Fruit fly (Drosophila melanogaster) whole organism, adult: ENCODE data around the gene CG13074.

Experiments used
- CG11617 ChIP-seq: fragments of 200-800 bp; sonication (Bioruptor generic); optimal IDR thresholded peaks from 2 replicates; lab custom pipeline; 2017; ENCODE audit warnings: mild to moderate bottlenecking, missing biosample characterization, missing genetic modification reagents, missing genetic modification characterization
- CG12768 ChIP-seq: fragments of 200-800 bp; sonication (Bioruptor generic); optimal IDR thresholded peaks from 2 replicates; lab custom pipeline; 2017; ENCODE audit warnings: missing biosample characterization, missing genetic modification characterization, mild to moderate bottlenecking, moderate library complexity, missing genetic modification reagents
- CG14711 ChIP-seq: fragments of 200-800 bp; sonication (Bioruptor generic); optimal IDR thresholded peaks from 2 replicates; lab custom pipeline; 2018; ENCODE audit warnings: missing biosample characterization, mild to moderate bottlenecking, missing genetic modification characterization, moderate library complexity
- CG1620 ChIP-seq: fragments of 200-800 bp; sonication (Bioruptor generic); optimal IDR thresholded peaks from 2 replicates; lab custom pipeline; 2016; ENCODE audit warnings: missing biosample characterization, missing genetic modification characterization
- CG33017 ChIP-seq: fragments of 200-800 bp; sonication (Bioruptor generic); optimal IDR thresholded peaks from 2 replicates; lab custom pipeline; 2018; ENCODE audit warnings: missing biosample characterization, mild to moderate bottlenecking, missing genetic modification characterization, moderate library complexity
- CG5204 ChIP-seq: fragments of 200-800 bp; sonication (Bioruptor generic); optimal IDR thresholded peaks from 2 replicates; lab custom pipeline; 2016; ENCODE audit warnings: missing biosample characterization, missing genetic modification characterization
- CG7045 ChIP-seq: fragments of 200-800 bp; sonication (Bioruptor generic); optimal IDR thresholded peaks from 2 replicates; lab custom pipeline; 2017; ENCODE audit warnings: missing biosample characterization, mild to moderate bottlenecking, missing genetic modification characterization
- CG7101 ChIP-seq: fragments of 200-800 bp; sonication (Bioruptor generic); optimal IDR thresholded peaks from 2 replicates; lab custom pipeline; 2018; ENCODE audit warnings: missing biosample characterization, mild to moderate bottlenecking, missing genetic modification characterization, moderate library complexity
- Clk ChIP-seq: fragments of 200-800 bp; sonication (Bioruptor generic); optimal IDR thresholded peaks from 2 replicates; lab custom pipeline; 2017; ENCODE audit warnings: missing biosample characterization, missing genetic modification characterization
- Crg-1 ChIP-seq: fragments of 200-800 bp; sonication (Bioruptor generic); optimal IDR thresholded peaks from 2 replicates; lab custom pipeline; 2016; ENCODE audit warnings: missing biosample characterization, missing genetic modification characterization
- Hr96 ChIP-seq: fragments of 200-800 bp; sonication (Bioruptor generic); optimal IDR thresholded peaks from 2 replicates; lab custom pipeline; 2016; ENCODE audit warnings: missing biosample characterization, missing genetic modification characterization
- Mnt ChIP-seq: fragments of 200-800 bp; sonication (Bioruptor generic); optimal IDR thresholded peaks from 2 replicates; lab custom pipeline; 2016; ENCODE audit warnings: missing biosample characterization, mild to moderate bottlenecking, missing genetic modification characterization
- bab1 ChIP-seq: fragments of 200-800 bp; sonication (Bioruptor generic); optimal IDR thresholded peaks from 3 replicates; lab custom pipeline; 2019; ENCODE audit warnings: missing biosample characterization, mild to moderate bottlenecking, missing genetic modification characterization, moderate library complexity
- cic ChIP-seq: fragments of 200-800 bp; sonication (Bioruptor generic); optimal IDR thresholded peaks from 2 replicates; lab custom pipeline; 2017; ENCODE audit warnings: missing biosample characterization, mild to moderate bottlenecking, missing genetic modification characterization, moderate library complexity
- cnc ChIP-seq, 2 experiments: fragments of >200 bp; optimal IDR thresholded peaks; 2 replicates each; lab custom pipeline; 2017
- kay ChIP-seq: fragments of 200-800 bp; sonication (Bioruptor generic); peaks from one replicate; lab custom pipeline; 2016; ENCODE audit warnings: missing biosample characterization, missing genetic modification characterization, borderline replicate concordance
- ovo ChIP-seq: fragments of 200-800 bp; sonication (Bioruptor generic); optimal IDR thresholded peaks from 2 replicates; lab custom pipeline; 2016; ENCODE audit warnings: missing biosample characterization, missing genetic modification characterization
- pad ChIP-seq: fragments of 200-800 bp; sonication (Bioruptor generic); optimal IDR thresholded peaks from 3 replicates; lab custom pipeline; 2017; ENCODE audit warnings: missing biosample characterization, missing genetic modification characterization, mild to moderate bottlenecking, moderate library complexity, missing genetic modification reagents
- tj ChIP-seq: fragments of 200-800 bp; sonication (Bioruptor generic); optimal IDR thresholded peaks from 3 replicates; lab custom pipeline; 2017; ENCODE audit warnings: missing biosample characterization, mild to moderate bottlenecking, missing genetic modification characterization, moderate library complexity
- toe ChIP-seq: fragments of 200-800 bp; sonication (Bioruptor generic); optimal IDR thresholded peaks from 2 replicates; lab custom pipeline; 2016; ENCODE audit warnings: missing biosample characterization, missing genetic modification characterization

CG13074 gene

DNA sequence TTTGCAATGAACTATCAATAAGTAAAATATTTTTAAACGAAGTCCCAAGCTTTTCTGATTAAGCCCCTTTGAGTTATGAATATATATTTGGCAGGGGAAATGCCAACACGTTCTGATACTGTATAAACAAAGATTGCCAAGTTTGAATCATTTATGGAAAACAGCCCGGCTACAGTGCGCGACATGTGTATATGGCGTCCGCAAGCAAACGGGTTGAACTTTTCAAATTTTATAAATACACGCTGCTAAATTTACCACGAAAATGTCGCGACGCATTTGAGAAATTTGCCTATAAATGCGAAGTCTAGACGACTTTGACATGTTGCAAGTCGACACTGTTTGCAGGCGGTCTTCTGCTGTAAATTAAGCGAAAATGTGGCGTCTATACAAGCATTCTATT lies 49.2 kb downstream of the CG13074 start:
- TF ChIP-seq kay (GFP tag; lab: Kevin White, UChicago), result peak; percentile 56
- peak; percentile 5 for TF ChIP-seq CG11617
- peak; percentile 37 for TF ChIP-seq CG7101
- no peak for TF ChIP-seq Crg-1 (GFP tag; lab: Kevin White, UChicago)
- TF ChIP-seq CG33017 (tag; lab: Kevin White, UChicago), result peak; percentile 17
- no peak for TF ChIP-seq Hr96 (GFP tag; lab: Kevin White, UChicago)
- peak; percentile 49 for TF ChIP-seq bab1 (GFP tag; lab: Kevin White, UChicago)
- TF ChIP-seq CG1620 (GFP tag; lab: Kevin White, UChicago), result no peak
- TF ChIP-seq Clk (GFP tag; lab: Kevin White, UChicago), result peak; percentile 27
- peak; percentile 68 for TF ChIP-seq pad
- TF ChIP-seq cic (GFP tag; lab: Kevin White, UChicago), result no peak
- no peak for TF ChIP-seq cnc (optimal IDR thresholded peaks at IDR 0.05; lab: Kevin White, UChicago)
- peak; percentile 4 for TF ChIP-seq Mnt (GFP tag; lab: Kevin White, UChicago)
- peak; percentile 64 for TF ChIP-seq CG12768 (GFP tag; lab: Kevin White, UChicago)
- no peak for TF ChIP-seq toe (GFP tag; lab: Kevin White, UChicago)
- no peak for TF ChIP-seq CG14711 (tag; lab: Kevin White, UChicago)
- TF ChIP-seq tj (GFP tag; lab: Kevin White, UChicago), result peak; percentile 36
- peak; percentile 49 for TF ChIP-seq CG7045 (GFP tag; lab: Kevin White, UChicago)
- TF ChIP-seq ovo (GFP tag; lab: Kevin White, UChicago), result no peak

DNA sequence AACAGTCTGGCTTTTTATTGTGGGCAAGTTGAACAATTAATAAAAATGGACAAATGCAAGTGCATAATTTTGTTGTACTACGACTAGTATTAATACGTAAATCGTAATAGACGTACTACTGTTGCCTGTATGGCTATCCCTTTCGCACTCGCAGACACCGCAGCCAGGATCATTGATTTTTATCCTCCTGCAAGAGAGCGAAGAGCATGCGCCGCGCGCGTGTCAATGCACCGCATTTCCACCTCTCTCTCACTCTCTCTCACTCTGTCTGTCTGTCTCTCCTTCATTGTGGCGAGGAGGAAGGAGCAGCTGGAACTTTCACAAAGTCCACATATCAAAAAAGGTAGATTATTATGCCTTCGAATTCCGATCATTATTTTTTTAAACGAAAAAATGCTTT lies 50.2 kb downstream of the CG13074 start:
- TF ChIP-seq tj (GFP tag; lab: Kevin White, UChicago) (no peak), Mnt (GFP tag; lab: Kevin White, UChicago) (no peak), CG5204 (GFP tag; lab: Kevin White, UChicago) (no peak), Clk (GFP tag; lab: Kevin White, UChicago) (no peak), Hr96 (GFP tag; lab: Kevin White, UChicago) (no peak), CG7045 (GFP tag; lab: Kevin White, UChicago) (no peak), cic (GFP tag; lab: Kevin White, UChicago) (no peak), CG1620 (GFP tag; lab: Kevin White, UChicago) (no peak), CG12768 (GFP tag; lab: Kevin White, UChicago) (no peak), CG11617 (no peak)

DNA sequence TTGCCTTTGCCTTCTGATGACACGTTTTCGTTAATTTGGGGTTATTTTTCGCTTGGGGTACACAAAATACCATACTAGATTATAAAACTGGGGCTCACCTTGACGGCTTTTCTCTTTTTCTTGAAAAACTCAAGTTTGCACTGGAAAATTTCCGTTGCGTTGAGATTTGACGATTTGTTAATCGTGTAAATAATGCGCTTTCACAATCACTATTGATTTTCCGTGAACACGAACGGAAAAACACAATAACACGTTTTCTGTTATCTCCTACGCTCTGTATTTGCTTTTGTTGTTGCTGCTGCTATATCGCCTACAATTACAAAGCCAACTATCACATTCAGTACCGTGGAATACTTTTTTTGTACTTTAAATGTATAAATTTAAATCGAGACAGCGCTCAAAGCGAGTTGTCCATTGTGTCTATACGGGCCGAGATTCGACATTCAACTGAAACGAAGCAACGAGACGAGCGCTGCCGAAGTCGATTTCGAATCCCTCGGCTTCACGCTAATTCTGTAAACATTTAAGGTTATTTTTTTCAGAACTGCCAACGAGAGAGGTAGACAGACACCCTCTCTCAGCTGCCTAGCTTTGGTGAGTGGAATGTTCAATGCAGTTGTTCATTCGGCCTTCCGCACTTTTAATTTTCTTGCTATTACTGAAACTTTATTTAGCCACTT lies 50.8 kb downstream of the CG13074 start:
- TF ChIP-seq bab1 (GFP tag; lab: Kevin White, UChicago) (peak; percentile 30), cnc (optimal IDR thresholded peaks at IDR 0.05; lab: Kevin White, UChicago) (no peak), toe (GFP tag; lab: Kevin White, UChicago) (peak; percentile 36), tj (GFP tag; lab: Kevin White, UChicago) (no peak), CG12768 (GFP tag; lab: Kevin White, UChicago) (peak; percentile 76), CG5204 (GFP tag; lab: Kevin White, UChicago) (no peak), CG7101 (peak; percentile 49), CG14711 (tag; lab: Kevin White, UChicago) (peak; percentile 28), Clk (GFP tag; lab: Kevin White, UChicago) (no peak), cic (GFP tag; lab: Kevin White, UChicago) (peak; percentile 97), Mnt (GFP tag; lab: Kevin White, UChicago) (peak; percentile 73), ovo (GFP tag; lab: Kevin White, UChicago) (peak; percentile 42), CG33017 (tag; lab: Kevin White, UChicago) (peak; percentile 72), CG11617 (peak; percentile 7), CG7045 (GFP tag; lab: Kevin White, UChicago) (no peak), pad (no peak), Hr96 (GFP tag; lab: Kevin White, UChicago) (peak; percentile 49), CG1620 (GFP tag; lab: Kevin White, UChicago) (peak; percentile 11), kay (GFP tag; lab: Kevin White, UChicago) (peak; percentile 93), Crg-1 (GFP tag; lab: Kevin White, UChicago) (peak; percentile 60)

DNA sequence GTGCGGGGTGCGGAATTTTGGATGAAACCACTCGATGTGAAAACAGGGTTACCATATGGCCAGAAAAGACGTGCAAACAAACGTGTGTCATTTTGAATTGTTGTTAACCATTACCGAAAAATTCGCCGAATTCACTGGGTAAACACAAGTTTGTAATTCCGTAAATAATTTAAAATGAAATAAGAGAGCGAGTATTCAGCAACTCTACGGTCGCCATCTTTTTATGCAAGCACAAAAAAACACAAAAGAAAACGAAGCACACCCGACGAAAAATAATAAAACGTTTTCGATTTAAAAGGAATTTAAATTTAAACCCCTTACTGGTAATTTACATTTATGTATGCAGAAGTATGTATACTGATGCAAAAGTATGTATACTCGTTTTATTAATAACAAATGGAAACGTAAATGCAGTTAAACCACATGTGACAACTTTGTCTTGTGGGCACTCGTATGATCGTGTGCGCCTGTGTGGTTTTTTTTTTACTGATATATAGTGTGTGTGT lies 51.4 kb downstream of the CG13074 start:
- peak; percentile 77 for TF ChIP-seq pad
- TF ChIP-seq Hr96 (GFP tag; lab: Kevin White, UChicago), result peak; percentile 66
- TF ChIP-seq cnc (optimal IDR thresholded peaks at IDR 0.05; lab: Kevin White, UChicago), result no peak
- peak; percentile 54 for TF ChIP-seq ovo (GFP tag; lab: Kevin White, UChicago)
- TF ChIP-seq Clk (GFP tag; lab: Kevin White, UChicago), result peak; percentile 81
- TF ChIP-seq kay (GFP tag; lab: Kevin White, UChicago), result peak; percentile 91
- peak; percentile 75 for TF ChIP-seq Mnt (GFP tag; lab: Kevin White, UChicago)
- TF ChIP-seq cic (GFP tag; lab: Kevin White, UChicago), result no peak
- TF ChIP-seq CG1620 (GFP tag; lab: Kevin White, UChicago), result peak; percentile 67
- peak; percentile 89 for TF ChIP-seq CG7045 (GFP tag; lab: Kevin White, UChicago)
- peak; percentile 96 for TF ChIP-seq CG7101
- peak; percentile 98 for TF ChIP-seq bab1 (GFP tag; lab: Kevin White, UChicago)
- peak; percentile 89 for TF ChIP-seq CG12768 (GFP tag; lab: Kevin White, UChicago)
- TF ChIP-seq Crg-1 (GFP tag; lab: Kevin White, UChicago), result peak; percentile 30
- TF ChIP-seq CG33017 (tag; lab: Kevin White, UChicago), result peak; percentile 97
- TF ChIP-seq CG5204 (GFP tag; lab: Kevin White, UChicago), result peak; percentile 88
- peak; percentile 42 for TF ChIP-seq toe (GFP tag; lab: Kevin White, UChicago)
- peak; percentile 89 for TF ChIP-seq CG11617
- peak; percentile 98 for TF ChIP-seq CG14711 (tag; lab: Kevin White, UChicago)
- TF ChIP-seq tj (GFP tag; lab: Kevin White, UChicago), result peak; percentile 58
